Worm (Caenorhabditis elegans) whole organism, L3 larva: Measurements from ENCODE around the gene pals-18.

Source experiments
- ceh-82 ChIP-seq: fragments of 150-350 bp; optimal IDR thresholded peaks from 2 replicates; lab custom pipeline; 2014; ENCODE audit warnings: missing biosample characterization, missing genetic modification characterization
- ceh-9 ChIP-seq: sonication (generic microtip); optimal IDR thresholded peaks from 2 replicates; lab custom pipeline; 2018; ENCODE audit warnings: missing biosample characterization, missing genetic modification characterization
- elt-1 ChIP-seq: fragments of 150-350 bp; optimal IDR thresholded peaks from 2 replicates; lab custom pipeline; 2014; ENCODE audit warnings: missing biosample characterization, missing genetic modification characterization
- lin-15B ChIP-seq: fragments of 150-350 bp; optimal IDR thresholded peaks from 2 replicates; lab custom pipeline; 2014; ENCODE audit warnings: missing biosample characterization, missing genetic modification characterization
- lsy-12 ChIP-seq: sonication (generic microtip); optimal IDR thresholded peaks from 2 replicates; lab custom pipeline; 2016; ENCODE audit warnings: mild to moderate bottlenecking, missing genetic modification characterization, missing compliant biosample characterization
- nhr-12 ChIP-seq: fragments of 150-350 bp; optimal IDR thresholded peaks from 2 replicates; lab custom pipeline; 2014; ENCODE audit warnings: missing biosample characterization, missing genetic modification characterization
- pqm-1 ChIP-seq: fragments of 150-350 bp; optimal IDR thresholded peaks from 2 replicates; lab custom pipeline; 2017; ENCODE audit warnings: missing biosample characterization, missing genetic modification characterization, inconsistent platforms
- sea-2 ChIP-seq: fragments of 150-350 bp; sonication (generic microtip); optimal IDR thresholded peaks from 4 replicates; lab custom pipeline; 2014; ENCODE audit warnings: missing biosample characterization, missing genetic modification reagents, missing genetic modification characterization
- snpc-4 ChIP-seq: fragments of 150-350 bp; optimal IDR thresholded peaks from 2 replicates; lab custom pipeline; 2014; ENCODE audit warnings: missing biosample characterization, missing genetic modification characterization
- zag-1 ChIP-seq: fragments of 150-350 bp; optimal IDR thresholded peaks from 2 replicates; lab custom pipeline; 2014; ENCODE audit warnings: missing biosample characterization, missing genetic modification characterization

DNA sequence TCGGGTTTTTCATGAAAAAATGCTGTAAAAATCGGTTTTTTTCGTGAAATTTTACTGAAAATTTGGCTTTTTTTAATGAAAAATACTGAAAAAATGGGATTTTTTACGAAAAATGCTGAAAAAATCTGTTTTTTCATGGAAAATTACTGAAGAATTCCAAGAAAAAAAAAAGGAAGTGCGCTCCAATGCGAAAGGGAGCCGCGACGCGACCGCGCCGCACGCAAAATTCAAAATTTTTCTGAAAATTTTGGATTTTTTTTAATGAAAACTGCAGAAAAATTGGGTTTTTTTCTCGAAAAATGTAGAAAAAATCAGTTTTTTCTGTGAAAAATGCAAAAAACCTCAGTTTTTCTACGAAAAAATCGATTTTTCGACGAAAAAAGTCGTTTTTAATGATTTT is 13.4 kb downstream of the pals-18 start:
- TF ChIP-seq sea-2 (GFP tag; lab: Kevin White, UChicago) (no peak), pqm-1 (tag; lab: Kevin White, UChicago) (no peak), elt-1 (tag; lab: Kevin White, UChicago) (no peak), nhr-12 (tag; lab: Kevin White, UChicago) (no peak), ceh-9 (tag; lab: Kevin White, UChicago) (no peak), lin-15B (tag; lab: Kevin White, UChicago) (no peak), snpc-4 (tag; lab: Kevin White, UChicago) (no peak), zag-1 (no peak), lsy-12 (tag; lab: Kevin White, UChicago) (no peak), ceh-82 (tag; lab: Kevin White, UChicago) (no peak)
